Worm (Caenorhabditis elegans): ENCODE results near the gene nimk-1.
"Not testable (repeated sequence)": the region's sequence is repeated elsewhere in the genome, so short reads cannot be mapped to it uniquely, and the experiment has no call there.

DNA sequence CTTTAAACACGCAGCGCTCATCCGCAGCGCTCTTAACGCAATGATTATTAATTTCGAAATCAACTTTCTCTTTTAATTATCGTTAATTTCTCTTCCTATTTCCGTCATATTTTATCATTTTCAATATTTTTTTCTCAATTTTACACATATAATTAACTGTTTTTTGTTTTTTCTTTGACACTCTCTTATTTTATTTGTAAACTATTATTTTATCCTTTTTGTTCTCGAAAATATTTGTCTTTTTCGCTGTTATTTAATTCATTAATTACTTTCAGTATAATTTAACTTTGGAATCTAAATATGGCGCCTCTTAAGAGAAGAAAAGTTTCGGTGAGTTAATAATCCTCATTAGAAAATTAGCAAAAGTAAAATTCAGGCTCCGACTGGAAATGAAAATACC lies 650 bp downstream of the nimk-1 start, which contains the start of gene F49C5.3:
- not testable (repeated sequence) for TF ChIP-seq W03F9.2, him-1 (tag; optimal IDR thresholded peaks at IDR 0.05)
